Worm (Caenorhabditis elegans): ENCODE measurements around the gene C32B5.18.
A peak's percentile ranks its signal among the peaks of the same experiment; 100 is the strongest.

The C32B5.18 gene

ce11 chrII:960218-960617, at the start of gene C32B5.18, which contains the start of gene C32B5.7:
Gene C32B5.18 (plus strand): TSS chrII:960518.
Gene C32B5.7 (plus strand): TSS chrII:960528.
- TF ChIP-seq aha-1 (tag) = peak; percentile 76
- no peak for TF ChIP-seq zip-11 (GFP tag; IDR thresholded peaks at IDR 0.05)
- no peak for TF ChIP-seq nhr-41 (GFP tag; IDR thresholded peaks at IDR 0.05)
- TF ChIP-seq nhr-28 (tag; optimal IDR thresholded peaks at IDR 0.05) = no peak

DNA sequence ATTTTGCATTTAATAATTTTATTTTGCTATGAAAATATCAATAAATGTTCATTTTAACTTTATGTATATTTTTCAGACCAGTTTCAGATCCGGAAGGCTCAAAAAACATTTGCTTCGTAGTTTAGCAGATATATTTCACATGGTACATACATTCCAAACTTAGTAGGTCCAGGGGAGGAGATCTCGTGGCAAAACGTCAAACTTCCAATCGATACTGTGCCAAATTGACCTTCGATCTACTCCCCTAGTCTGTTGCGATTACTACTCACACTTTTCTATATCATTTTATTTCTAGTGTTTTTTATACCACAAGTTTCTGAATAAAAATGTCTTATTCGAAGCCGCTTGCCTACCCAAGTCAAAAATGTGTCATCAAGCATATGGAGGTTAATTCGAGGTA, 48.6 kb upstream of the C32B5.18 start, which contains the start of gene fbxc-31:
Gene fbxc-31, plus strand, starts transcription at position 301 of the 400 bp plus-strand sequence.
- TF ChIP-seq aly-2 (tag; optimal IDR thresholded peaks at IDR 0.05) (no peak), duxl-1 (tag; optimal IDR thresholded peaks at IDR 0.05; ENCODE audit: poor library complexity) (no peak), vab-7 (GFP tag; IDR thresholded peaks at IDR 0.05) (no peak), nhr-11 (tag; optimal IDR thresholded peaks at IDR 0.05) (no peak), spr-1 (tag; optimal IDR thresholded peaks at IDR 0.05) (no peak), ceh-20 (GFP tag; IDR thresholded peaks at IDR 0.05) (no peak), sdz-12 (GFP tag; optimal IDR thresholded peaks at IDR 0.05) (no peak), egl-43 (GFP tag; IDR thresholded peaks at IDR 0.05) (no peak), ceh-44 (GFP tag; IDR thresholded peaks at IDR 0.05) (no peak), zip-11 (GFP tag; IDR thresholded peaks at IDR 0.05) (no peak), F10B5.3 (tag; optimal IDR thresholded peaks at IDR 0.05) (no peak), lin-13 (GFP tag; optimal IDR thresholded peaks at IDR 0.05) (no peak), hlh-30 (tag; optimal IDR thresholded peaks at IDR 0.05; ENCODE audit: insufficient read depth) (no peak), mxl-2 (GFP tag; conservative IDR thresholded peaks at IDR 0.05) (no peak), arid-1 (GFP tag; conservative IDR thresholded peaks at IDR 0.05) (no peak)

- TF ChIP-seq vab-7 (GFP tag; IDR thresholded peaks at IDR 0.05) (no peak), lin-38 (GFP tag; IDR thresholded peaks at IDR 0.05) (peak; percentile 81; the same call in 1 of the 2 replicates), dpl-1 (GFP tag; optimal IDR thresholded peaks at IDR 0.05) (peak; percentile 41), snpc-4 (tag; optimal IDR thresholded peaks at IDR 0.05) (no peak), zag-1 (tag; optimal IDR thresholded peaks at IDR 0.05) (no peak), ceh-44 (GFP tag; IDR thresholded peaks at IDR 0.05) (no peak), set-16 (GFP tag; IDR thresholded peaks at IDR 0.05) (no peak), dmd-9 (GFP tag; IDR thresholded peaks at IDR 0.05) (no peak), nhr-102 (tag; optimal IDR thresholded peaks at IDR 0.05) (no peak), Y105C5A.15 (GFP tag; IDR thresholded peaks at IDR 0.05) (no peak), R02D3.7 (tag; optimal IDR thresholded peaks at IDR 0.05) (no peak), egl-43 (GFP tag; IDR thresholded peaks at IDR 0.05) (no peak), dve-1 (tag; optimal IDR thresholded peaks at IDR 0.05; ENCODE audit: insufficient read depth) (no peak), nhr-6 (tag; optimal IDR thresholded peaks at IDR 0.05) (peak; percentile 19), mes-2 (tag; optimal IDR thresholded peaks at IDR 0.05; ENCODE audit: poor library complexity, severe bottlenecking) (peak; percentile 33), ceh-32 (tag; optimal IDR thresholded peaks at IDR 0.05; ENCODE audit: poor library complexity) (no peak), dmd-6 (GFP tag; IDR thresholded peaks at IDR 0.05) (no peak), Y48G9A.11 (GFP tag; IDR thresholded peaks at IDR 0.05) (no peak), F10B5.3 (tag; optimal IDR thresholded peaks at IDR 0.05) (no peak), nhr-10 (tag; optimal IDR thresholded peaks at IDR 0.05) (no peak), zfp-3 (GFP tag; conservative IDR thresholded peaks at IDR 0.05) (no peak), mep-1 (tag; optimal IDR thresholded peaks at IDR 0.05) (no peak), hlh-11 (tag; optimal IDR thresholded peaks at IDR 0.05) (no peak), arid-1 (GFP tag; conservative IDR thresholded peaks at IDR 0.05) (no peak), F37D6.2 (tag; optimal IDR thresholded peaks at IDR 0.05) (no peak), duxl-1 (tag; optimal IDR thresholded peaks at IDR 0.05; ENCODE audit: poor library complexity) (no peak), ceh-28 (tag; optimal IDR thresholded peaks at IDR 0.05) (no peak)
Observed at ce11 chrII:913222-913722, 47.0 kb upstream of the C32B5.18 start, which contains the start of gene fbxc-33. Gene fbxc-33 (plus strand): TSS chrII:913672.
